Worm (Caenorhabditis elegans) whole organism, L3 larva: ENCODE measurements around the gene F28F9.3.

ENCODE experiments used
- aly-2 ChIP-seq: fragments of 150-350 bp; optimal IDR thresholded peaks from 2 replicates; lab custom pipeline; 2014; ENCODE audit warnings: missing biosample characterization, missing genetic modification characterization
- ceh-9 ChIP-seq: sonication (generic microtip); optimal IDR thresholded peaks from 2 replicates; lab custom pipeline; 2018; ENCODE audit warnings: missing biosample characterization, missing genetic modification characterization
- egl-27 ChIP-seq: sonication (generic microtip); optimal IDR thresholded peaks from 4 replicates; lab custom pipeline; 2017; ENCODE audit warnings: missing biosample characterization, missing genetic modification reagents, missing genetic modification characterization
- fos-1 ChIP-seq: fragments of 150-350 bp; optimal IDR thresholded peaks from 2 replicates; lab custom pipeline; 2014; ENCODE audit warnings: missing biosample characterization, missing genetic modification characterization
- lin-15B ChIP-seq: fragments of 150-350 bp; optimal IDR thresholded peaks from 2 replicates; lab custom pipeline; 2014; ENCODE audit warnings: missing biosample characterization, missing genetic modification characterization
- lin-39 ChIP-seq: fragments of 150-350 bp; optimal IDR thresholded peaks from 2 replicates; lab custom pipeline; 2018; ENCODE audit warnings: missing biosample characterization, missing genetic modification reagents, missing genetic modification characterization
- nhr-25 ChIP-seq: sonication (generic microtip); optimal IDR thresholded peaks from 2 replicates; lab custom pipeline; 2017; ENCODE audit warnings: missing biosample characterization, missing genetic modification characterization
- nhr-76 ChIP-seq: fragments of 150-350 bp; sonication (generic microtip); optimal IDR thresholded peaks from 5 replicates; lab custom pipeline; 2014; ENCODE audit warnings: missing biosample characterization, missing genetic modification characterization
- pqm-1 ChIP-seq: fragments of 150-350 bp; optimal IDR thresholded peaks from 2 replicates; lab custom pipeline; 2017; ENCODE audit warnings: missing biosample characterization, missing genetic modification characterization, inconsistent platforms
- sea-2 ChIP-seq: fragments of 150-350 bp; sonication (generic microtip); optimal IDR thresholded peaks from 4 replicates; lab custom pipeline; 2014; ENCODE audit warnings: missing biosample characterization, missing genetic modification reagents, missing genetic modification characterization
- skn-1 ChIP-seq: fragments of 150-350 bp; optimal IDR thresholded peaks from 2 replicates; lab custom pipeline; 2014; ENCODE audit warnings: missing biosample characterization, missing genetic modification characterization
- unc-62 ChIP-seq: fragments of 150-350 bp; sonication (generic microtip); optimal IDR thresholded peaks from 4 replicates; lab custom pipeline; 2014; ENCODE audit warnings: missing biosample characterization, missing genetic modification reagents, missing genetic modification characterization

DNA sequence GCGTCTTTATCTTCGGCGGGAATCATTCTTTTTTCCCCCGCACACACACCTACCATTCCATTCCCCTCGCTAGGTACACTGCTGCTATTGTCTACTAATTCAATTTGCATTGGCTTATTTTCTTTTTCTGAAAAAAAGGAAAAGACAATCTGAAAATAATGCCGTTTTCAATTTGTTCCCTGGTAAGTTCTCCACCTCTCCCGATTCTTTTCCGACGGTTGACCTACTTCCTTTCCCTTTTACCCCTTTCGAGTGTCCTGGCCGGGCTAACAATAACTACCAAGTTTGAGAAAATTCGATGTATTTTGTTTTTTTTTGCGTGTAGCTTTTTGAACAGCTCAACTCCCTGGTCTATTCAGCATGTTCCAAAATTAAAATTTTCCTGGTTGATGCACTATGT lies 40.6 kb downstream of the F28F9.3 start, which contains the start of gene F37C4.4:
- no peak for TF ChIP-seq fos-1 (tag; lab: Kevin White, UChicago)
- TF ChIP-seq egl-27 (tag; lab: Kevin White, UChicago) = no peak
- no peak for TF ChIP-seq lin-15B (tag; lab: Kevin White, UChicago)
- TF ChIP-seq aly-2 = no peak
- no peak for TF ChIP-seq unc-62 (GFP tag; lab: Kevin White, UChicago)
- no peak for TF ChIP-seq skn-1
- no peak for TF ChIP-seq ceh-9 (tag; lab: Kevin White, UChicago)
- TF ChIP-seq sea-2 (GFP tag; lab: Kevin White, UChicago) = no peak
- no peak for TF ChIP-seq nhr-76
- no peak for TF ChIP-seq nhr-25 (tag; lab: Kevin White, UChicago)
- no peak for TF ChIP-seq lin-39 (tag; lab: Kevin White, UChicago)
- TF ChIP-seq pqm-1 (tag; lab: Kevin White, UChicago) = no peak
